Fruit fly (Drosophila melanogaster) whole organism, embryonic: ENCODE measurements around the gene Cys.

Experiments used
- Bteb2 ChIP-seq: fragments of 200-800 bp; sonication (Bioruptor generic); optimal IDR thresholded peaks from 2 replicates; lab custom pipeline; 2016; ENCODE audit warnings: missing biosample characterization, missing genetic modification characterization
- CG10979 ChIP-seq: fragments of 200-800 bp; sonication (Bioruptor generic); optimal IDR thresholded peaks from 2 replicates; lab custom pipeline; 2018; ENCODE audit warnings: missing biosample characterization, mild to moderate bottlenecking, missing genetic modification characterization, moderate library complexity
- CG18011 ChIP-seq: fragments of 200-800 bp; sonication (Bioruptor generic); optimal IDR thresholded peaks from 2 replicates; lab custom pipeline; 2017; ENCODE audit warnings: missing biosample characterization, missing genetic modification characterization, mild to moderate bottlenecking, moderate library complexity, missing genotype
- HLH4C ChIP-seq: fragments of 200-800 bp; sonication (Bioruptor generic); IDR thresholded peaks from 3 replicates; pipeline ENCODE4 v1.3.6; 2022; ENCODE audit warnings: missing biosample characterization, missing genetic modification characterization; ENCODE audit not compliant: partially characterized antibody
- Mes4 ChIP-seq: fragments of 200-800 bp; sonication (Bioruptor generic); optimal IDR thresholded peaks from 2 replicates; lab custom pipeline; 2016; ENCODE audit warnings: missing biosample characterization, missing genetic modification characterization
- Vsx1 ChIP-seq: fragments of 200-800 bp; sonication (Bioruptor generic); optimal IDR thresholded peaks from 2 replicates; lab custom pipeline; 2017; ENCODE audit warnings: missing biosample characterization, mild to moderate bottlenecking, missing genetic modification characterization, missing genetic modification reagents
- chinmo ChIP-seq: fragments of 200-800 bp; sonication (Bioruptor generic); IDR thresholded peaks from 4 replicates; pipeline ENCODE4 v1.3.6; 2022; ENCODE audit warnings: missing biosample characterization, missing genetic modification characterization; ENCODE audit not compliant: partially characterized antibody
- crc ChIP-seq: fragments of 200-800 bp; sonication (Bioruptor generic); optimal IDR thresholded peaks from 2 replicates; lab custom pipeline; 2016; ENCODE audit warnings: missing biosample characterization, missing genetic modification characterization
- hbn ChIP-seq: fragments of 200-800 bp; sonication (Bioruptor generic); IDR thresholded peaks from 2 replicates; pipeline ENCODE4 v1.3.6; 2022; ENCODE audit warnings: missing biosample characterization, missing genetic modification characterization; ENCODE audit not compliant: partially characterized antibody
- pan ChIP-seq, 4 experiments: fragments of >200 bp in 3 of 4; fragments of 200-800 bp in 1 of 4; sonication (Bioruptor generic) in 1 of 4; optimal IDR thresholded peaks in 3 of 4; IDR thresholded peaks in 1 of 4; 2 replicates each; pipeline versions ENCODE4 v1.3.6 to Lab custom; 2017 to 2022; ENCODE audit warnings: missing biosample characterization in 2 of 4, missing genetic modification characterization in 2 of 4, mixed read lengths in 1 of 4
- sd ChIP-seq: fragments of 200-800 bp; sonication (Bioruptor generic); optimal IDR thresholded peaks from 3 replicates; lab custom pipeline; 2018; ENCODE audit warnings: missing biosample characterization, mild to moderate bottlenecking, missing genetic modification characterization, moderate library complexity
- slp2 ChIP-seq: fragments of 200-800 bp; sonication (Bioruptor generic); optimal IDR thresholded peaks from 2 replicates; lab custom pipeline; 2016; ENCODE audit warnings: missing biosample characterization, missing genetic modification characterization
- ssp ChIP-seq: fragments of 200-800 bp; sonication (Bioruptor generic); IDR thresholded peaks from 2 replicates; pipeline ENCODE4 v1.3.6; 2022; ENCODE audit warnings: missing biosample characterization, missing genetic modification characterization
- vnd ChIP-seq: fragments of 200-800 bp; sonication (Bioruptor generic); IDR thresholded peaks from 3 replicates; pipeline ENCODE4 v1.3.6; 2022; ENCODE audit warnings: missing biosample characterization, missing genetic modification characterization; ENCODE audit not compliant: partially characterized antibody

DNA sequence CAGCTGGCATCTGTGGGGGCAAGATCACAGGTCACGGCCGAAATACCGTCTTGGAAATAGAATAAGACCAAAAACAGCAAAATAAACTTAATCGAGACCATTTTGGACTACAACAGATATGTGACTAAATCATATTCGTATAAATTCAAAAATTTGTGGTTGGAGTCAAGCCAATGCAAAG is 7.0 kb upstream of the Cys start, which contains the start of gene CG44094:
- TF ChIP-seq hbn (no peak), Bteb2 (GFP tag; lab: Kevin White, UChicago) (no peak), CG10979 (tag; lab: Kevin White, UChicago) (no peak), pan (optimal IDR thresholded peaks at IDR 0.05; lab: Kevin White, UChicago) (no peak), pan (GFP tag; optimal IDR thresholded peaks at IDR 0.05 in 1 of 2, IDR thresholded peaks at IDR 0.05 in 1 of 2) (no peak), sd (no peak), Mes4 (GFP tag; lab: Kevin White, UChicago) (no peak), CG18011 (GFP tag; lab: Kevin White, UChicago) (no peak), crc (GFP tag; lab: Kevin White, UChicago) (no peak), HLH4C (GFP tag; lab: Robert Waterston, UW) (no peak), ssp (GFP tag; lab: Robert Waterston, UW) (no peak), slp2 (GFP tag; lab: Kevin White, UChicago) (no peak), vnd (GFP tag; lab: Robert Waterston, UW) (no peak), Vsx1 (no peak), chinmo (no peak)
